Worm (Caenorhabditis elegans) whole organism, late embryonic: ENCODE results near the gene spp-31.
A peak's percentile ranks its signal among the peaks of the same experiment; 100 is the strongest.

Experiments used
- F13H6.1 ChIP-seq: sonication (generic microtip); optimal IDR thresholded peaks from 2 replicates; lab custom pipeline; 2016; ENCODE audit warnings: missing genetic modification characterization, missing compliant biosample characterization
- K02D7.2 ChIP-seq: sonication (generic microtip); optimal IDR thresholded peaks from 2 replicates; lab custom pipeline; 2017; ENCODE audit warnings: mild to moderate bottlenecking, missing genetic modification characterization, missing compliant biosample characterization
- K09A11.1 ChIP-seq: sonication (generic microtip); optimal IDR thresholded peaks from 2 replicates; lab custom pipeline; 2017; ENCODE audit warnings: antibody characterized with exemption, mild to moderate bottlenecking, missing genetic modification characterization, missing compliant biosample characterization; ENCODE audit not compliant: insufficient read depth
- T23F11.4 ChIP-seq: fragments of 200-800 bp; sonication (Bioruptor generic); optimal IDR thresholded peaks from 2 replicates; lab custom pipeline; 2018; ENCODE audit warnings: mild to moderate bottlenecking, missing genetic modification characterization, missing compliant biosample characterization
- Y22D7AL.16 ChIP-seq: sonication (generic microtip); optimal IDR thresholded peaks from 2 replicates; lab custom pipeline; 2016; ENCODE audit warnings: missing genetic modification characterization, missing compliant biosample characterization
- ahr-1 ChIP-seq: sonication (generic microtip); optimal IDR thresholded peaks from 2 replicates; lab custom pipeline; 2016; ENCODE audit warnings: missing genetic modification characterization, missing compliant biosample characterization
- ama-1 ChIP-seq: fragments of 150-350 bp; optimal IDR thresholded peaks from 2 replicates; lab custom pipeline; 2014
- ceh-14 ChIP-seq: sonication (generic microtip); optimal IDR thresholded peaks from 2 replicates; lab custom pipeline; 2016; ENCODE audit warnings: missing genotype, missing genetic modification characterization, missing compliant biosample characterization
- ceh-18 ChIP-seq: sonication (generic microtip); optimal IDR thresholded peaks from 2 replicates; lab custom pipeline; 2016; ENCODE audit warnings: missing genetic modification characterization, missing compliant biosample characterization
- ceh-2 ChIP-seq: sonication (generic microtip); optimal IDR thresholded peaks from 2 replicates; lab custom pipeline; 2016; ENCODE audit warnings: missing genotype, missing genetic modification characterization, missing compliant biosample characterization
- ceh-22 ChIP-seq: sonication (generic microtip); optimal IDR thresholded peaks from 2 replicates; lab custom pipeline; 2017; ENCODE audit warnings: missing biosample characterization, missing genetic modification characterization
- ceh-24 ChIP-seq: sonication (generic microtip); optimal IDR thresholded peaks from 2 replicates; lab custom pipeline; 2016; ENCODE audit warnings: mild to moderate bottlenecking, missing genetic modification characterization, missing compliant biosample characterization
- ceh-30 ChIP-seq: fragments of 150-350 bp; optimal IDR thresholded peaks from 2 replicates; lab custom pipeline; 2014; ENCODE audit warnings: missing biosample characterization, missing genetic modification characterization
- ceh-31 ChIP-seq: sonication (generic microtip); optimal IDR thresholded peaks from 2 replicates; lab custom pipeline; 2016; ENCODE audit warnings: missing genetic modification characterization, missing compliant biosample characterization
- ceh-48 ChIP-seq: sonication (generic microtip); optimal IDR thresholded peaks from 2 replicates; lab custom pipeline; 2016; ENCODE audit warnings: missing genetic modification characterization, inconsistent platforms, missing compliant biosample characterization
- ceh-6 ChIP-seq: fragments of 200-800 bp; sonication (Bioruptor generic); optimal IDR thresholded peaks from 2 replicates; lab custom pipeline; 2018; ENCODE audit warnings: mild to moderate bottlenecking, missing genetic modification characterization, missing compliant biosample characterization
- ceh-9 ChIP-seq: sonication (generic microtip); optimal IDR thresholded peaks from 2 replicates; lab custom pipeline; 2016; ENCODE audit warnings: mild to moderate bottlenecking, missing genetic modification characterization, inconsistent platforms, missing compliant biosample characterization
- dmd-4 ChIP-seq: sonication (generic microtip); optimal IDR thresholded peaks from 2 replicates; lab custom pipeline; 2016; ENCODE audit warnings: borderline replicate concordance, missing genetic modification characterization, missing compliant biosample characterization
- dve-1 ChIP-seq: sonication (generic microtip); optimal IDR thresholded peaks from 2 replicates; lab custom pipeline; 2017; ENCODE audit warnings: antibody characterized with exemption, mild to moderate bottlenecking, missing genetic modification characterization, missing compliant biosample characterization
- ets-4 ChIP-seq: sonication (generic microtip); optimal IDR thresholded peaks from 2 replicates; lab custom pipeline; 2016; ENCODE audit warnings: missing genetic modification characterization, missing compliant biosample characterization
- eyg-1 ChIP-seq: sonication (generic microtip); optimal IDR thresholded peaks from 2 replicates; lab custom pipeline; 2016; ENCODE audit warnings: missing genotype, missing genetic modification characterization, missing compliant biosample characterization
- fax-1 ChIP-seq: sonication (generic microtip); optimal IDR thresholded peaks from 2 replicates; lab custom pipeline; 2016; ENCODE audit warnings: missing genotype, missing genetic modification characterization, missing compliant biosample characterization
- fkh-10 ChIP-seq: fragments of 150-350 bp; optimal IDR thresholded peaks from 2 replicates; lab custom pipeline; 2014; ENCODE audit warnings: missing biosample characterization, missing genetic modification reagents, missing genetic modification characterization
- fkh-6 ChIP-seq: sonication (generic microtip); optimal IDR thresholded peaks from 2 replicates; lab custom pipeline; 2016; ENCODE audit warnings: missing genetic modification characterization, missing compliant biosample characterization
- gmeb-2 ChIP-seq: sonication (generic microtip); optimal IDR thresholded peaks from 2 replicates; lab custom pipeline; 2016; ENCODE audit warnings: missing genetic modification characterization, inconsistent platforms, missing compliant biosample characterization
- hlh-13 ChIP-seq: fragments of 200-800 bp; sonication (Bioruptor generic); optimal IDR thresholded peaks from 2 replicates; lab custom pipeline; 2018; ENCODE audit warnings: mild to moderate bottlenecking, missing genetic modification characterization, missing compliant biosample characterization
- hlh-15 ChIP-seq: sonication (generic microtip); optimal IDR thresholded peaks from 2 replicates; lab custom pipeline; 2016; ENCODE audit warnings: missing genetic modification characterization, missing compliant biosample characterization
- hlh-30 ChIP-seq: sonication (generic microtip); optimal IDR thresholded peaks from 2 replicates; lab custom pipeline; 2017; ENCODE audit warnings: antibody characterized with exemption, missing genetic modification characterization, missing compliant biosample characterization; ENCODE audit not compliant: insufficient read depth
- hlh-6 ChIP-seq: sonication (generic microtip); optimal IDR thresholded peaks from 2 replicates; lab custom pipeline; 2016; ENCODE audit warnings: missing genotype, missing genetic modification characterization, missing compliant biosample characterization
- hlh-8 ChIP-seq: sonication (generic microtip); optimal IDR thresholded peaks from 2 replicates; lab custom pipeline; 2016; ENCODE audit warnings: missing genotype, missing genetic modification characterization, missing compliant biosample characterization
- lim-6 ChIP-seq: sonication (generic microtip); optimal IDR thresholded peaks from 2 replicates; lab custom pipeline; 2016; ENCODE audit warnings: missing genetic modification characterization, missing compliant biosample characterization
- lin-11 ChIP-seq: fragments of 200-800 bp; sonication (Bioruptor generic); optimal IDR thresholded peaks from 2 replicates; lab custom pipeline; 2018; ENCODE audit warnings: mild to moderate bottlenecking, missing genetic modification characterization, missing compliant biosample characterization
- madf-2 ChIP-seq: sonication (generic microtip); optimal IDR thresholded peaks from 2 replicates; lab custom pipeline; 2017; ENCODE audit warnings: missing genetic modification characterization, missing compliant biosample characterization
- mec-3 ChIP-seq: sonication (generic microtip); optimal IDR thresholded peaks from 2 replicates; lab custom pipeline; 2016; ENCODE audit warnings: borderline replicate concordance, missing genetic modification characterization, missing compliant biosample characterization
- nfya-1 ChIP-seq: sonication (generic microtip); optimal IDR thresholded peaks from 2 replicates; lab custom pipeline; 2017; ENCODE audit warnings: missing genetic modification characterization, mild to moderate bottlenecking, missing compliant biosample characterization, antibody characterized with exemption, moderate library complexity
- nhr-11 ChIP-seq: fragments of 150-350 bp; optimal IDR thresholded peaks from 2 replicates; lab custom pipeline; 2014; ENCODE audit warnings: missing biosample characterization, missing genetic modification characterization
- nhr-232 ChIP-seq: sonication (generic microtip); optimal IDR thresholded peaks from 2 replicates; lab custom pipeline; 2016; ENCODE audit warnings: missing genetic modification characterization, missing compliant biosample characterization
- npax-4 ChIP-seq: sonication (generic microtip); optimal IDR thresholded peaks from 2 replicates; lab custom pipeline; 2016; ENCODE audit warnings: missing genetic modification characterization, missing compliant biosample characterization
- odd-2 ChIP-seq: sonication (generic microtip); optimal IDR thresholded peaks from 2 replicates; lab custom pipeline; 2017; ENCODE audit warnings: antibody characterized with exemption, mild to moderate bottlenecking, missing genetic modification characterization, missing compliant biosample characterization
- pag-3 ChIP-seq: sonication (generic microtip); optimal IDR thresholded peaks from 2 replicates; lab custom pipeline; 2016; ENCODE audit warnings: missing compliant biosample characterization, missing genetic modification characterization, borderline replicate concordance
- pat-9 ChIP-seq: fragments of 200-800 bp; sonication (Bioruptor generic); optimal IDR thresholded peaks from 2 replicates; lab custom pipeline; 2018; ENCODE audit warnings: mild to moderate bottlenecking, missing genetic modification characterization, moderate library complexity, missing compliant biosample characterization
- pax-1 ChIP-seq: fragments of 150-350 bp; optimal IDR thresholded peaks from 2 replicates; lab custom pipeline; 2014; ENCODE audit warnings: missing biosample characterization, missing genetic modification characterization
- pha-2 ChIP-seq: sonication (generic microtip); optimal IDR thresholded peaks from 2 replicates; lab custom pipeline; 2017; ENCODE audit warnings: mild to moderate bottlenecking, missing genetic modification characterization, missing compliant biosample characterization
- pha-4 ChIP-seq: fragments of 150-350 bp; optimal IDR thresholded peaks from 2 replicates; lab custom pipeline; 2018; ENCODE audit warnings: missing biosample characterization, missing genetic modification reagents, missing genetic modification characterization
- pros-1 ChIP-seq: fragments of 150-350 bp; optimal IDR thresholded peaks from 2 replicates; lab custom pipeline; 2014; ENCODE audit warnings: missing biosample characterization, missing genetic modification reagents, missing genetic modification characterization
- sdc-2 ChIP-seq: sonication (generic microtip); optimal IDR thresholded peaks from 2 replicates; lab custom pipeline; 2016; ENCODE audit warnings: missing genotype, missing genetic modification characterization, missing compliant biosample characterization
- sox-2 ChIP-seq: fragments of 200-800 bp; sonication (Bioruptor generic); IDR thresholded peaks from 2 replicates; pipeline ENCODE4 v1.3.6; 2022; ENCODE audit warnings: missing genetic modification reagents, missing genetic modification characterization, missing compliant biosample characterization
- sox-4 ChIP-seq: sonication (generic microtip); optimal IDR thresholded peaks from 2 replicates; lab custom pipeline; 2017; ENCODE audit warnings: mild to moderate bottlenecking, missing genetic modification characterization, inconsistent platforms, missing compliant biosample characterization
- tbx-7 ChIP-seq: sonication (generic microtip); optimal IDR thresholded peaks from 2 replicates; lab custom pipeline; 2016; ENCODE audit warnings: missing genotype, missing genetic modification characterization, missing compliant biosample characterization
- ttx-3 ChIP-seq: sonication (generic microtip); optimal IDR thresholded peaks from 2 replicates; lab custom pipeline; 2016; ENCODE audit warnings: missing genetic modification reagents, missing genetic modification characterization, missing compliant biosample characterization
- unc-86 ChIP-seq: sonication (generic microtip); optimal IDR thresholded peaks from 2 replicates; lab custom pipeline; 2016; ENCODE audit warnings: missing genetic modification characterization, missing compliant biosample characterization
- zip-5 ChIP-seq: sonication (generic microtip); optimal IDR thresholded peaks from 2 replicates; lab custom pipeline; 2016; ENCODE audit warnings: missing genetic modification characterization, missing compliant biosample characterization
- ztf-16 ChIP-seq: sonication (generic microtip); optimal IDR thresholded peaks from 2 replicates; lab custom pipeline; 2017; ENCODE audit warnings: missing genetic modification characterization, missing compliant biosample characterization

Gene spp-31

DNA sequence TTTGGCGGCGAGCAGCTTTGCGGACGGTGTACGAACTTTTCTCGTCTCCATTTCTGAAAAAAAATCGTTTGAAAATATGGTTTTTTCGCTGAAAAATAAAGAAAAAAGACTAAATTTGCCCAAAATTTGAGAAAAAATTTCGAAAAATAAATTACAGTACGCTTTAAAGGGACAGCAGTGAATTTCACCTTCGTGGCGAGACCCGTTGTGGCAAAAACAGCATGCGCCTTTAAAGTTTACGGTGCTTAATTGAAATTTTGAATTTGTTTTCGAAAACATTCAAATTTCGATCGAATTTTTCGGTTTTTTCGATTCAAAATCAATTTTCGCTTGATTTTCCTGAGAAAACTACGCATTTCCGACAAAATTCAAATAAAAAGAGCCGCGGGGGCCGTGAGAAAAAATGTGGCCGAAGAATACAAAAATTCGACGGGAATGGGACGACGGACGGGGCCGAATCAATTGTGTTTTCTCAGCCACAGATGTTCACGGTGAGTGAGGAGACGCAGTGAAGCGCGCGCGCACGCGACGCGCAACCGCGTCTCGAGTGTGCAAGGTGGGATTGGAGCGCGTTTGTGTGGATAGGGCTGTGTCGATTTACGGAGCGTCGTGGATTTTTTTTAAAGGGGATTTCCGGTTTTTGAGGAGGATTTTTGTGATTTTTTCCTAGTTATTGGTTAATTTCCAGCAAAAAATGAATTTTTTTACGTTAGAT lies 13.6 kb downstream of the spp-31 start, which contains the start of gene Y77E11A.7:
TSS of gene Y77E11A.7 (minus strand) at position 55 of the 715 bp plus-strand sequence.
- TF ChIP-seq dve-1 (tag; lab: Kevin White, UChicago), result peak; percentile 67
- TF ChIP-seq ceh-30 (tag; lab: Kevin White, UChicago), result peak; percentile 56
- TF ChIP-seq npax-4, result no peak
- no peak for TF ChIP-seq K09A11.1
- TF ChIP-seq F13H6.1, result peak; percentile 56
- peak; percentile 28 for TF ChIP-seq madf-2 (tag; lab: Kevin White, UChicago)
- peak; percentile 38 for TF ChIP-seq eyg-1 (tag; lab: Kevin White, UChicago)
- no peak for TF ChIP-seq tbx-7
- no peak for TF ChIP-seq ceh-9 (tag; lab: Kevin White, UChicago)
- no peak for TF ChIP-seq odd-2 (tag; lab: Kevin White, UChicago)
- TF ChIP-seq ttx-3, result no peak
- peak; percentile 18 for TF ChIP-seq ceh-22 (tag; lab: Kevin White, UChicago)
- TF ChIP-seq lim-6 (tag; lab: Kevin White, UChicago), result peak; percentile 42
- TF ChIP-seq sox-4 (tag; lab: Kevin White, UChicago), result no peak
- peak; percentile 97 for TF ChIP-seq hlh-30 (tag; lab: Kevin White, UChicago)
- TF ChIP-seq nhr-232 (tag; lab: Kevin White, UChicago), result no peak
- TF ChIP-seq hlh-13 (GFP tag; lab: Kevin White, UChicago), result no peak
- no peak for TF ChIP-seq dmd-4 (tag; lab: Kevin White, UChicago)
- no peak for TF ChIP-seq lin-11 (tag; lab: Kevin White, UChicago)
- peak; percentile 49 for TF ChIP-seq ceh-48
- no peak for TF ChIP-seq hlh-15
- TF ChIP-seq Y22D7AL.16 (tag; lab: Kevin White, UChicago), result no peak
- peak; percentile 54 for TF ChIP-seq mec-3 (tag; lab: Kevin White, UChicago)
- TF ChIP-seq fkh-6, result peak; percentile 70
- TF ChIP-seq nfya-1 (tag; lab: Kevin White, UChicago), result peak; percentile 89
- peak; percentile 61 for TF ChIP-seq ztf-16 (tag; lab: Kevin White, UChicago)
- TF ChIP-seq pha-2 (tag; lab: Kevin White, UChicago), result no peak
- peak; percentile 39 for TF ChIP-seq zip-5
- TF ChIP-seq hlh-8 (tag; lab: Kevin White, UChicago), result peak; percentile 82
- TF ChIP-seq ceh-6 (GFP tag; lab: Kevin White, UChicago), result no peak
- TF ChIP-seq nhr-11 (tag; lab: Kevin White, UChicago), result no peak
- TF ChIP-seq pros-1 (tag; lab: Kevin White, UChicago), result peak; percentile 94
- no peak for TF ChIP-seq pag-3 (tag; lab: Kevin White, UChicago)
- no peak for TF ChIP-seq pha-4 (tag; lab: Kevin White, UChicago)
- TF ChIP-seq hlh-6 (tag; lab: Kevin White, UChicago), result peak; percentile 32
- peak; percentile 81 for TF ChIP-seq ets-4 (tag; lab: Kevin White, UChicago)
- TF ChIP-seq pax-1 (tag; lab: Kevin White, UChicago), result peak; percentile 66
- TF ChIP-seq T23F11.4, result peak; percentile 20
- peak; percentile 58 for TF ChIP-seq ceh-2
- no peak for TF ChIP-seq pat-9 (tag; lab: Kevin White, UChicago)
- TF ChIP-seq gmeb-2, result no peak
- no peak for TF ChIP-seq ama-1 (lab: Kevin White, UChicago)
- TF ChIP-seq fkh-10, result no peak
- TF ChIP-seq unc-86 (tag; lab: Kevin White, UChicago), result peak; percentile 39
- TF ChIP-seq ceh-24 (tag; lab: Kevin White, UChicago), result no peak
- TF ChIP-seq ahr-1 (tag; lab: Kevin White, UChicago), result no peak
- TF ChIP-seq sdc-2 (tag; lab: Kevin White, UChicago), result peak; percentile 55
- no peak for TF ChIP-seq fax-1
- no peak for TF ChIP-seq K02D7.2 (tag; lab: Kevin White, UChicago)
- TF ChIP-seq ceh-31 (tag; lab: Kevin White, UChicago), result peak; percentile 95
- peak; percentile 87 for TF ChIP-seq ceh-18
- TF ChIP-seq sox-2 (GFP tag; lab: Robert Waterston, UW), result no peak; the same call in 1 of the 2 replicates
- TF ChIP-seq ceh-14 (tag; lab: Kevin White, UChicago), result peak; percentile 62
